Fruit fly (Drosophila melanogaster) S2 (cell line): ENCODE data around the gene Doc2.

Source experiments
- CG8478 ChIP-seq: fragments of >200 bp; optimal IDR thresholded peaks from 2 replicates; lab custom pipeline; 2018
- CTCF ChIP-seq, 2 experiments: fragments of >200 bp; optimal IDR thresholded peaks; 2 replicates each; lab custom pipeline; 2018

The Doc2 gene

DNA sequence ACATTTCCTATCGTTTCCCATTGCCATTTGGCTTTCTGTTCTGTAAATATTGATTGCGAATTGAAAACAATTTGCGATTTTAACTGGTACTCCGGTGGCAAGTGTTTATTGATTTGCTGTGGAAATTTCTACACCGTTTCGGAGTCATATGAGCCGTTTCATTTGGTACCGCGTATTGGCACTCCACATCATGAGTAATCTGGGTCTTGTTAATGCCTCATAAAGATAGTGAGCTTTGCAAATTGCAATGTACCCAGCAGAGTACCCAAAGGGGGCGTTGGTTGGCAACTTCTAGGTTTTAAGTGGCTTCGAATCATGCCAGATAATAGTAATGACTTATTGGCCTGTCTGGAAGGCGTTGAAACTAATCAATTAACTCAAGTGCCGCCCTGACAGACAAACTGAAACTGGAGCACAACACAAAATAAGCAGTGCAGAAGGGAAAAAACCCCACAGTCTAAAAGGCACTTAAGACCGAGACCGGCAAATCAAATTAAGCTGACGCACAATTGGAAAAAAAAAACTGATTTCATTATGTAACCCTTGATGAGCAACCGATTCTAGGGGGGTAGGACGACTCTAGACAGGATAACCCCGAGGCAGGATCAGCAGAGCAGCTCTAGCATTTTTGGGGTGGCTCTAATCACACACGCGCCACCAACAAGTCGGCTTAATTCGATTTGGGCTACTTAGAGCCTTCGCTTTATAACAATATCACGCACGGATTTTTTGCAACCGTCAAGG, 33.9 kb upstream of the Doc2 start:
- TF ChIP-seq CTCF (optimal IDR thresholded peaks at IDR 0.05; lab: Kevin White, UChicago): no peak
- no peak for TF ChIP-seq CG8478 (lab: Kevin White, UChicago)

DNA sequence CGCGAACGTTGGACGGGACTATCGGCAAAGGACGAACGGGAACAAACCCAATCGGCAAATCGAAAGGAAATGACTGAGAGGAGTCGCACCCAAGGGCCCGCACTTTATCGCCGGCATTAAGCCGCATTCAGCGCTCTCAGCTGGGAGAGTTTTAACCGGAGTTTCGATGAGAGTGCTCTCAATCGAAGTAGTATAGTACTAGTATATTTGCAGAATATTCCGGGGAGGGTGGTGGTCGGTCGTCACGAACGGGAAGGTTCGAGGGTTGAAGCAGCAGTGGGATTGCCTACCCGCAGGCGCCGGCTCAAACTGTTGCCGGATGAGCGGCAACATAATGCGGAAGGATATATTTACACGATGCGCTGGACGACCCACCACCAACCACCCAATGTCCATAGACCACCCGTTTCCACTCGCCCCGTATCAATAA, 32.8 kb upstream of the Doc2 start:
- TF ChIP-seq CG8478 (lab: Kevin White, UChicago) (no peak), CTCF (optimal IDR thresholded peaks at IDR 0.05; lab: Kevin White, UChicago) (no peak)

DNA sequence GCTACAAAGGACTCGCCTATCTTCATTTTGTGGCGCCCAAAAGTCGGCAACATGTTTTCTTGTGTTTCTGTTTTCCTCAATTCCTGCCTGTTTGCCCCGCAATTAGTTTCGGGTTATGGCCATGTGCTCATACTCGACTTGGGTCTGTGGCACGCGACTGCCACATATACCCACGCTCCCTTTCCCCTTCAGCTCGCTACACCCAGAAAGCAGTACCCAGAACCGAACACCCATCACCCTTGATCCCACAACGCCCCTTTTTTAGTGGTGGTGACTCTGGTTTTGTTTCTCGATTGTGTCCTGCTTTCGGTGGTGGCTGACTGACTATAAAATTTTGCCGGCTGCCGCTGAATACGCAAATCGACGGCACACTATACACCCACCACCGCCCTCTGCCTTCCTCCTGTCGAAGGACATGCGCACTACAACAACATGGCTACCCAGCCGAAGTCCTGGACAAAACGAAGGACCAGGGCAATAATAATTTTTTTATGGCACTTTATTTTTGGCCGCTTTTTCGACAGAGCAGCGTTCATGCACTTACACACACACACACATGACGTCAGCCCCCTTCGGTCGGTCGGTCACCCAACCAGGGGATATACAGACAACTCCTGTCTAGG, 31.5 kb upstream of the Doc2 start:
- no peak for TF ChIP-seq CTCF (optimal IDR thresholded peaks at IDR 0.05; lab: Kevin White, UChicago)
- TF ChIP-seq CG8478 (lab: Kevin White, UChicago): no peak

DNA sequence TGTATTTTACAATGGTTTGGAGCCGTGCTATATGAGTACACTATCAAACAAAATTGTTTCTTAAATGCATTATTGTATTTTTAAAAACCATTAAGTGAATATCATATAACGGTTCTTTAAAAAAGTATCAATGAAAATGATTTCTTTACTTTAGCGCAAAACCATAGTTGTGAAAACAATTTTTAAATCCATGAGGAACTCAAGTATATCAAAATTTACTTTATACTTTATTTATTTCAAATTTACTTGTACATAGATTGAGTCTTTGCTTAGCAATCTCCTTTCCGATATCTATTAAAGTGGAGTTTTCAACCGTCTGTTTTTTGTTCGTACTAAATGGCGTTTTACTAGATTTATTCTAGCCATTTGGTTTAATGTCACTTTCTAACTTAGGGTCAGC, 28.0 kb upstream of the Doc2 start, which contains the start of gene Argk2:
Argk2 (plus strand) TSS at position 378 of the 400 bp plus-strand sequence.
- no peak for TF ChIP-seq CG8478 (lab: Kevin White, UChicago)
- peak in 1 of 2 experiments; percentile 60 for TF ChIP-seq CTCF (optimal IDR thresholded peaks at IDR 0.05; lab: Kevin White, UChicago)

DNA sequence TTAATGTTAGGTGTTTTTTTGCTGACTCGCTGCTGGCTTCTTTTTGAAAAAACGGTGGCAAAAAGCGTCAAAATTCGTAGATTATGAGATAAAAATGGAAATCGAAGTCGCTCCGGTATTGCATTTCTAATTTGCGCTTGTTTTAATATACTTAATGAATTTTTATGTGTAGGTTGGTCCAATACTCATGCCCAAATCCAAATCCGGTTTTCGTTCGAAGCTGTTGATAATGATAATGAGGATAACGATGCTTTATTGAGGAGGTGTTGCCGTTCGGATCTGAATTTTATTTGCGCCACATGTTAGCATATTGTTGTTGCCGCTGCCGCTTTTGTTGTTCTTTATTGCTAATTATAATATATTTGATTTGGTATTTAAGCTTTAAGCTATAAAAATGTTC, 27.2 kb upstream of the Doc2 start:
- TF ChIP-seq CTCF (optimal IDR thresholded peaks at IDR 0.05; lab: Kevin White, UChicago) (no peak), CG8478 (lab: Kevin White, UChicago) (no peak)

DNA sequence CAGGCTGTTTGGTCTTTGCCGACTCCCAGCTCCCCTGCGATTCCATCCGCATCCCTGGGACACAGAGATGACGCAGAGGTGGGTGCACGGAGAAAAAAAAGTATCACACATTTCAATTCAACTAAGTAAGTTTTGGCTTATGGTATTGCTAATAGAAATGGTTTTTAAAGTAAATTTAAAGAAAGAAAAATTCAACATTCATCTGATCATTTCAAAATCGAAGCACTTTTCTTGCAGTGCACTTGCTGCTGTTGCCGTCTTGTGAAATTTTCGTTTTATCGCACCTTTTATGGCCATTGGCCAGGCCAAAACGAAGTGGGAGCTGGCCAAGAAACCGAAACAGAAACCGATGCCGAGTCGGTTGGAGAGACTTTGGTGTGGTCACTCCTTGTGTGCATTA, 26.3 kb upstream of the Doc2 start:
- TF ChIP-seq CG8478 (lab: Kevin White, UChicago) (no peak), CTCF (optimal IDR thresholded peaks at IDR 0.05; lab: Kevin White, UChicago) (no peak)

DNA sequence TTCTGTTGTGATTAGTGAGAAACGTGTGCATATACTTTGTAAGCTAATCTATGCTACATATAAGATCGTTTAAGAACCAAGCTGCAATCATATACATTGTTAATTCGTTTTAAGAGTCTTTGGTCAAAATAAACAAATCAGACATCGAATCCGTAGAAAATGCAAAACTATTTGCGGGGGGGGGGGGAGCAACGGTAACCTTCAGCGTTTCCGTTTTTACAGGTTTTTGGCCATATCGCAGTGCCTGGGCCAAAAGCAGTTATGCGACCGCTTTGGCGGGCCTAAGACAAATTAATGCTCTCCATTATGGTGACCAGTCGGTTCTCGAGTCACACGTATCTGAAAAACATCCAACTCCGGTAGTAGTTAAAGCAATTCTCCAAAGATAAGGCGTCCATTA, 25.9 kb upstream of the Doc2 start:
- TF ChIP-seq CG8478 (lab: Kevin White, UChicago): no peak
- TF ChIP-seq CTCF (optimal IDR thresholded peaks at IDR 0.05; lab: Kevin White, UChicago): no peak

DNA sequence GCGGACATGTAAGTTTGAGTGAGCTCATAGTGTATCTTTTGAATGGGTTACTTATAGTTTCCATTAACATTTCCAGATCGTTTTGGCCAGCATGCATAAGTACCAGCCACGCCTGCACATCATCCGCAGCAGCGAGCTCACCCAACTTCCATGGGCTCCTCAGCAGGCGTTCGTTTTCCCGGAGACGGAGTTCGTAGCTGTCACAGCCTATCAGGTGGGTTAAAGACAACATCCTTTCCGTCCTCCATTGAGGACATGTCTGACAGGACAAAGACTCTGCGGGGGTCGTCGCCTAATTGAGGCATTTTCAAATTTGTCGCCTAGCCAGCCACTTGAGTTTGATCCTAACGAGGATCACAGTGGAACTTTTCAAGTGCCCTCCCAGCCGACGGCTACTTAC, 24.6 kb upstream of the Doc2 start:
- TF ChIP-seq CTCF (optimal IDR thresholded peaks at IDR 0.05; lab: Kevin White, UChicago) (no peak), CG8478 (lab: Kevin White, UChicago) (no peak)

DNA sequence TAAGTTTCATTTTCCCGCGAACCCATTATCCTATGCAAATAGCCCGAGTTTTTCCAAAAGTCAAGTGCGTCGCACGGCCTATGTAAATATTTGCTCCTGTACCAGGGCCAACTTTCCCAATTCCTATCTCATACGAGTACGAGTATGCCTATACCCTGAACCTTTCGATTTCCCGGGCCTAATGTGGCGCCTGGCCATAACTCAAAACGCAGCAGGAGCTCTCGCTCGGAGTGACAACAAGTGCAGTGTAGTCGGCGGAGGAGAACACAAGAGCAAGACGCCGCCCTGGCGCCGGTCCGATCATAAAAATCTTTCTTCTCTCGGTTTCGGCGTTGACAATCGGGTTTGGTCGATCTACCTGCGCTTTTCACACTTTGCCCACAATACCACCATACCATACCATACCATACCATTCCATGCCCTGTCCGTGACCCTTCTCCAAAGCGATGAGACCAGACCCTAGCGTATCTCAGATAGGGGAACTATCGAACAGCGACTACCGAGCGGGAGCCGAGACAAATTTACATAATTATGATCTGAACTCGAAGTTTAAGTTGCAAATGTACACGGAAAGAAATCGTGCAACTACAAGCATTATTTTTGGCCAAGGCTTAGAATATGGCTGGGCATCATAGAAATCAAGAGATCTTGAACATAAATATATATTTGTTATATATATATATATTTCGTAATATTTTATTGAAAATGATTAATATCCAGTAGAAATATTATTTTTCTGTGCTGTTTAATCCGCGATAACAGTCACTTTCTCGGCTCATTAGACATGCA, 23.3 kb upstream of the Doc2 start:
- TF ChIP-seq CTCF (optimal IDR thresholded peaks at IDR 0.05; lab: Kevin White, UChicago) (no peak), CG8478 (lab: Kevin White, UChicago) (no peak)

DNA sequence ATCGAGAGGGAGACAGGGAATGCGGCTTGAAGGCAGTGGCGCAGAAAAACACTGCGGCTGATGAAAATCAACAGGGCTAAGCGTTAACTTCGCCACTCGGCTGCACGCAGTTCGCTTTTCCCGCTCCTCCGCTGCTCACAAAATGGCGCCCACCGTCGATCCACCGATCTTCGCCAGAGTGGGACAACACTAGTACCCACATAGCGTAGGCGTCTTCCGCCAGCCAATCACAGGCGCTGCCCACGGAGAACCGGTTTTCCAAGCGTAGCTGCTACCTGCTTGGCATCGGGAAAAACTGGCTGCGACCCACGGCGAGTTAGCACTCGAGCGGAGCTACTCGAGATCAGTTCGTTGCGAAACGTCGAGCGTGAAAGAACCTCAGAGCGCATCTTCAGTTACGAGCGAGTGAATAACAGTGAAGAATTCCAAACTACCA, 22.0 kb upstream of the Doc2 start, which contains the start of gene Doc1:
Doc1 (plus strand) TSS at position 334 of the 436 bp plus-strand sequence.
- TF ChIP-seq CG8478 (lab: Kevin White, UChicago): no peak
- peak in 1 of 2 experiments; percentile 27 for TF ChIP-seq CTCF (optimal IDR thresholded peaks at IDR 0.05; lab: Kevin White, UChicago)

DNA sequence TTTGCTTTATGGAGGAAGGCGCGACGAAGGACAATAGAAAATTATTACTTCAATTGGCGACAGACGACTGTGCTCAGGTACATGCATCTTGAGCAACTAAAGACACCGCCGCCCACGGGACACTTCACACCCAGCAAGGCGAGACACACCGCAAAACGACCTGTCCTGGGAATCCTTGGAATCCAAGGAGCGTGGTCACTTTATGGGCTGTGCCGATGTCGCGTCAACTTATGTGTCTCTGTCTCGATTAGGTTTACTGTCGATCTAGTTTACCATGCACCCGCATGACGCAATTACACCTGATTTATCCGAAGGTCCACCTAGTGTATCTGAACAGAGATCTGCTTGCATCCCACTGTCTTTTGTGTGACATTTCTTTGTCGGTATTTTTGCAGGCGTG, 20.1 kb upstream of the Doc2 start:
- TF ChIP-seq CTCF (optimal IDR thresholded peaks at IDR 0.05; lab: Kevin White, UChicago) (no peak), CG8478 (lab: Kevin White, UChicago) (no peak)

DNA sequence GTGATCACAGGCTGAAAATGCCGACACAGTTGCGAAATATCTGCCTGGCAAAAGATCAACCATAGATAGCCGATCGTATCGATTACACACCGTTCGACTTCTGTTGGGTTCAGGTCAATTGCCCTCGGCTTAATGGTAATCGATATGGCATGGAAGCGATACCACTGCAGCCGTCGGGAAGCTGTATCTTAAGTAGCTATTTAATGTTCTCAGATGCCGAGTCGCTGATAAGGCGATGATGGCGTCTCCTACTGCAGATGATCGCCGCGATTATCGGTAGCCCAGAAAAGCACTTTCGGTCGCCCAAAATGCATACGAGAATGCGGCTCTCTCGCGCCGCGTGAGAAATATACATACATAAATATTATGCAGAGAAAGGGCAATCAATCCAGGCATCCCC, 18.6 kb upstream of the Doc2 start:
- TF ChIP-seq CG8478 (lab: Kevin White, UChicago) (no peak), CTCF (optimal IDR thresholded peaks at IDR 0.05; lab: Kevin White, UChicago) (no peak)

DNA sequence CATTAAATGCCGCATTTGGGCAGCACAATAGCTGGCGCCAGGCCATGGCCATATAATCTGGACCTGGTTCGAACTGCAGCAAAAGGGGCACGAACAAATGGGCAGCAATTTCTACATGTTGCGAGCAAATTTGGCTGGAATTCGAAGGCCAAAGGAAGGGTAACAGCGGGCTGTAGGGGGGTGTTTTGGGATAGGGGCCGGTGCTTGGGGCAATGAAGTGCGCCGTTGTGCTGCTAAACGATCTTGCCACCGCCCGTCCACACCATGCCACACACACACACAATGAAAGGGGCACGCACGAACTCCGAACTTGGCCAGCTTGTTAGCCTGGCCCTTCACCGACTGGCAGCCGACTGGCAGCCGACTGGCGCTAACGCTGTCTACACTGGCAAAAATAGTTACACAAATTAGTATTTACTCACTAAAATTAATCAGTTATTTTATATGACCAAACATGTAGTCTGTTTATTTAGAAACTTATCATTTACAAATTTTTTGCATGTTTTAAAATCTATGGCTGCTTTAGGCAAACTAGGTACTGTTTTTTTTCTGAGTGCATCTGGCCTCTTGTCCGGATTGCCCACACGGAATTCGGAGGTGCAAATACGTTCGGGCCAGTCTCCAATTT, 15.1 kb upstream of the Doc2 start:
- no peak for TF ChIP-seq CTCF (optimal IDR thresholded peaks at IDR 0.05; lab: Kevin White, UChicago)
- TF ChIP-seq CG8478 (lab: Kevin White, UChicago): no peak

DNA sequence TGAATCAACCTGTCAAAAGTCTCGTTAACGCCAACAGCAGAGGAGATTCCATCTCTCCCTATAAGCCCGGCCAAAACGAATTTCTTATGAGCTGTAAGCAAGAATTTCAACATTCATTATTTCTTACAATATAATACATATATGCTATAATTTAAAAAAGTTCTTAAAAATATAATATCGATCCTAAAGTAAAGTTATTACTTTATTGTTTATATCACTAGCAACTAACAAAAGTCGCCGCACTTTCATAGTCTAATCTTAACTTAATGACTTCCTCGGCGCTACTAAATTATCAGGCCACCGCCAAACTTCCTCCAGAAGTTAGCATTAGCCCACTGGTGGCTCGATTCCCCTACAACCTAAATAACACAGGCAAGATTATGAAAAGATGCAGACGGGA, 14.5 kb upstream of the Doc2 start:
- TF ChIP-seq CTCF (optimal IDR thresholded peaks at IDR 0.05; lab: Kevin White, UChicago) (no peak), CG8478 (lab: Kevin White, UChicago) (no peak)
